Fruit fly (Drosophila melanogaster): Measurements from ENCODE around the gene Nplp3.

DNA sequence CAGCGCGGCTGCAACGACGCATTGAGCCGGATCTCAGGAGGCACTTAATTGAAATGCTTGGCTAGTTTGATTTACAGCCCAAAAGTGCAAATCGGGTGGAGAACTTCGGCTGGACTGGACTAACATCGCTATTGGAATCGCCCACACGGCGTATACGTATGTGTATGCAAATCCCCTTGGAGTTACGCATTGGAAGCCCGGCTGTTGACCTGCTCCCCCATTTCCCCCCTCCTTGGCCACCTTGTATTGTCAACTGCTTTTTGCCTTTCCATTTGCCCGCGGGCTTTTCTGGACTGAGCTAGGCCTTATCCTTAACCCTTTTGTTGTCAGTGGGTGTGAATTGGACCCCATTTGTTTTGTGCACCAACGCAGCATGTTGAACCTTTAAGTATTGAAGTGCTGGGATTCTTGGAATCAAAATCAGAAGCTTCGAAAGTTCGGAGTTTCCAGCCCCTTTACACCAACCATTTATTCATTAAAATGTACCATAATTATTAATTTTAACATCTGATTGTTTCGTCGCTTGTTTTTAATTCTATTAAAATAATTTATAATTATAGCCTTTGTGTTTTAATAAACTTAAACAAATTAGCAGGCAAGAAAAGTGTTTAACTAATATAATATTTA is 42.3 kb upstream of the Nplp3 start:
- TF ChIP-seq Ets98B (GFP tag; IDR thresholded peaks at IDR 0.05), result no peak
- no peak for TF ChIP-seq Pif1A (GFP tag; optimal IDR thresholded peaks at IDR 0.05)
- TF ChIP-seq CG8159 (tag; optimal IDR thresholded peaks at IDR 0.05), result peak; percentile 63
- TF ChIP-seq CG13204 (GFP tag; optimal IDR thresholded peaks at IDR 0.05), result no peak
- TF ChIP-seq CG15710 (tag; optimal IDR thresholded peaks at IDR 0.05), result peak; percentile 41
- peak; percentile 20 for TF ChIP-seq CG34367 (tag; optimal IDR thresholded peaks at IDR 0.05)
- TF ChIP-seq gl (tag; optimal IDR thresholded peaks at IDR 0.05), result no peak
- TF ChIP-seq EcR (GFP tag; optimal IDR thresholded peaks at IDR 0.05), result peak; percentile 75

Data from whole organism, pupa.